Fruit fly (Drosophila melanogaster) whole organism, embryonic: ENCODE results near the gene EMC5.
A peak's percentile ranks its signal among the peaks of the same experiment; 100 is the strongest.

Experiments
- Bteb2 ChIP-seq: fragments of 200-800 bp; sonication (Bioruptor generic); optimal IDR thresholded peaks from 2 replicates; lab custom pipeline; 2016; ENCODE audit warnings: missing biosample characterization, missing genetic modification characterization
- CG10321 ChIP-seq: fragments of 200-800 bp; sonication (Bioruptor generic); IDR thresholded peaks from 2 replicates; pipeline ENCODE4 v1.3.6; 2022; ENCODE audit warnings: missing biosample characterization, missing genetic modification characterization
- CG10543 ChIP-seq: fragments of 200-800 bp; sonication (Bioruptor generic); optimal IDR thresholded peaks from 3 replicates; lab custom pipeline; 2017; ENCODE audit warnings: missing biosample characterization, mild to moderate bottlenecking, missing genetic modification characterization, moderate library complexity
- CG10565 ChIP-seq: fragments of 200-800 bp; sonication (Bioruptor generic); optimal IDR thresholded peaks from 3 replicates; lab custom pipeline; 2016; ENCODE audit warnings: missing biosample characterization, mild to moderate bottlenecking, missing genetic modification characterization
- CG10979 ChIP-seq: fragments of 200-800 bp; sonication (Bioruptor generic); optimal IDR thresholded peaks from 2 replicates; lab custom pipeline; 2018; ENCODE audit warnings: missing biosample characterization, mild to moderate bottlenecking, missing genetic modification characterization, moderate library complexity
- CG11093 ChIP-seq: fragments of 200-800 bp; sonication (Bioruptor generic); IDR thresholded peaks from 3 replicates; pipeline ENCODE4 v1.3.6; 2022; ENCODE audit warnings: missing biosample characterization, missing genetic modification characterization
- CG11560 ChIP-seq: fragments of 200-800 bp; sonication (Bioruptor generic); IDR thresholded peaks from 3 replicates; pipeline ENCODE4 v1.3.6; 2022; ENCODE audit warnings: missing biosample characterization, missing genetic modification characterization
- CG12155 ChIP-seq: fragments of 200-800 bp; sonication (Bioruptor generic); optimal IDR thresholded peaks from 3 replicates; lab custom pipeline; 2016; ENCODE audit warnings: missing biosample characterization, missing genetic modification characterization
- CG12769 ChIP-seq: fragments of 200-800 bp; sonication (Bioruptor generic); optimal IDR thresholded peaks from 2 replicates; lab custom pipeline; 2019; ENCODE audit warnings: missing biosample characterization, mild to moderate bottlenecking, missing genetic modification characterization, moderate library complexity
- CG13123 ChIP-seq: fragments of 200-800 bp; sonication (Bioruptor generic); optimal IDR thresholded peaks from 2 replicates; lab custom pipeline; 2016; ENCODE audit warnings: missing biosample characterization, missing genetic modification characterization
- CG13775 ChIP-seq: fragments of 200-800 bp; sonication (Bioruptor generic); optimal IDR thresholded peaks from 3 replicates; lab custom pipeline; 2017; ENCODE audit warnings: missing biosample characterization, mild to moderate bottlenecking, missing genetic modification characterization
- CG1602 ChIP-seq: fragments of 200-800 bp; sonication (Bioruptor generic); optimal IDR thresholded peaks from 3 replicates; lab custom pipeline; 2016; ENCODE audit warnings: missing biosample characterization, missing genetic modification characterization
- CG16863 ChIP-seq: fragments of 200-800 bp; sonication (Bioruptor generic); optimal IDR thresholded peaks from 3 replicates; lab custom pipeline; 2016; ENCODE audit warnings: missing biosample characterization, missing genetic modification characterization
- CG18599 ChIP-seq: fragments of 200-800 bp; sonication (Bioruptor generic); optimal IDR thresholded peaks from 3 replicates; lab custom pipeline; 2017; ENCODE audit warnings: missing biosample characterization, missing genetic modification characterization, mild to moderate bottlenecking, moderate library complexity, missing genetic modification reagents
- CG3163 ChIP-seq: fragments of 200-800 bp; sonication (Bioruptor generic); optimal IDR thresholded peaks from 3 replicates; lab custom pipeline; 2016; ENCODE audit warnings: missing biosample characterization, missing genetic modification characterization
- CG33213 ChIP-seq: fragments of 200-800 bp; sonication (Bioruptor generic); optimal IDR thresholded peaks from 3 replicates; lab custom pipeline; 2016; ENCODE audit warnings: missing biosample characterization, missing genetic modification characterization
- CG4404 ChIP-seq: fragments of 200-800 bp; sonication (Bioruptor generic); IDR thresholded peaks from 2 replicates; pipeline ENCODE4 v1.3.6; 2022; ENCODE audit warnings: missing biosample characterization, missing genetic modification characterization
- CG4424 ChIP-seq: fragments of 200-800 bp; sonication (Bioruptor generic); optimal IDR thresholded peaks from 3 replicates; lab custom pipeline; 2016; ENCODE audit warnings: missing biosample characterization, missing genetic modification characterization
- CG4617 ChIP-seq: fragments of 200-800 bp; sonication (Bioruptor generic); optimal IDR thresholded peaks from 3 replicates; lab custom pipeline; 2016; ENCODE audit warnings: missing biosample characterization, missing genetic modification characterization, borderline replicate concordance
- CG6175 ChIP-seq: fragments of 200-800 bp; sonication (Bioruptor generic); IDR thresholded peaks from 3 replicates; pipeline ENCODE4 v1.3.6; 2022; ENCODE audit warnings: missing biosample characterization, missing genetic modification characterization
- CG7786 ChIP-seq: fragments of 200-800 bp; sonication (Bioruptor generic); optimal IDR thresholded peaks from 2 replicates; lab custom pipeline; 2016; ENCODE audit warnings: missing biosample characterization, missing genetic modification characterization
- CG8359 ChIP-seq: fragments of 200-800 bp; sonication (Bioruptor generic); optimal IDR thresholded peaks from 2 replicates; lab custom pipeline; 2017; ENCODE audit warnings: missing biosample characterization, mild to moderate bottlenecking, missing genetic modification characterization, borderline replicate concordance
- CG9797 ChIP-seq: fragments of 200-800 bp; sonication (Bioruptor generic); optimal IDR thresholded peaks from 3 replicates; lab custom pipeline; 2018; ENCODE audit warnings: missing biosample characterization, mild to moderate bottlenecking, missing genetic modification characterization
- CG9932 ChIP-seq: fragments of 200-800 bp; sonication (Bioruptor generic); IDR thresholded peaks from 2 replicates; pipeline ENCODE4 v1.3.6; 2022; ENCODE audit warnings: missing biosample characterization, missing genetic modification characterization
- Dref ChIP-seq: fragments of 200-800 bp; sonication (Bioruptor generic); IDR thresholded peaks from 2 replicates; pipeline ENCODE4 v1.3.6; 2022; ENCODE audit warnings: missing biosample characterization, missing genetic modification characterization
- Ets97D ChIP-seq: fragments of 200-800 bp; sonication (Bioruptor generic); optimal IDR thresholded peaks from 3 replicates; lab custom pipeline; 2016; ENCODE audit warnings: missing biosample characterization, missing genetic modification characterization
- Hmr ChIP-seq: fragments of 200-800 bp; sonication (Bioruptor generic); optimal IDR thresholded peaks from 3 replicates; lab custom pipeline; 2017; ENCODE audit warnings: mild to moderate bottlenecking, missing biosample characterization, missing genetic modification reagents, missing genetic modification characterization
- Kr ChIP-seq: fragments of 200-800 bp; sonication (Bioruptor generic); optimal IDR thresholded peaks from 2 replicates; lab custom pipeline; 2017; ENCODE audit warnings: missing biosample characterization, mild to moderate bottlenecking, missing genetic modification characterization
- MBD-R2 ChIP-seq: fragments of 200-800 bp; sonication (Bioruptor generic); IDR thresholded peaks from 2 replicates; pipeline ENCODE4 v1.3.6; 2022; ENCODE audit warnings: missing biosample characterization, missing genetic modification characterization
- Ptx1 ChIP-seq: fragments of 200-800 bp; sonication (Bioruptor generic); IDR thresholded peaks from 2 replicates; pipeline ENCODE4 v1.3.6; 2022; ENCODE audit warnings: missing biosample characterization, missing genetic modification characterization
- Sox102F ChIP-seq: fragments of 200-800 bp; sonication (Bioruptor generic); optimal IDR thresholded peaks from 2 replicates; lab custom pipeline; 2018; ENCODE audit warnings: missing biosample characterization, mild to moderate bottlenecking, missing genetic modification characterization, moderate library complexity
- TFAM ChIP-seq: fragments of 200-800 bp; sonication (Bioruptor generic); optimal IDR thresholded peaks from 2 replicates; lab custom pipeline; 2017; ENCODE audit warnings: missing biosample characterization, missing genetic modification characterization, inconsistent platforms
- caup ChIP-seq: fragments of 200-800 bp; sonication (Bioruptor generic); optimal IDR thresholded peaks from 3 replicates; lab custom pipeline; 2017; ENCODE audit warnings: missing biosample characterization, mild to moderate bottlenecking, missing genetic modification characterization, moderate library complexity; ENCODE audit not compliant: severe bottlenecking
- chinmo ChIP-seq: fragments of 200-800 bp; sonication (Bioruptor generic); IDR thresholded peaks from 4 replicates; pipeline ENCODE4 v1.3.6; 2022; ENCODE audit warnings: missing biosample characterization, missing genetic modification characterization; ENCODE audit not compliant: partially characterized antibody
- dm ChIP-seq: fragments of 200-800 bp; sonication (Bioruptor generic); optimal IDR thresholded peaks from 3 replicates; lab custom pipeline; 2016; ENCODE audit warnings: missing biosample characterization, missing genetic modification characterization
- emc ChIP-seq: fragments of 200-800 bp; sonication (Bioruptor generic); optimal IDR thresholded peaks from 2 replicates; lab custom pipeline; 2016; ENCODE audit warnings: missing biosample characterization, missing genetic modification characterization
- fru ChIP-seq: fragments of >200 bp; optimal IDR thresholded peaks from 2 replicates; lab custom pipeline; 2017
- grn ChIP-seq: fragments of 200-800 bp; sonication (Bioruptor generic); optimal IDR thresholded peaks from 3 replicates; lab custom pipeline; 2017; ENCODE audit warnings: missing biosample characterization, missing genetic modification characterization
- gsb ChIP-seq: fragments of 200-800 bp; sonication (Bioruptor generic); IDR thresholded peaks from 2 replicates; pipeline ENCODE4 v1.3.6; 2022; ENCODE audit warnings: missing biosample characterization, missing genetic modification characterization
- insv ChIP-seq, 2 experiments: fragments of 200-800 bp; sonication (Bioruptor generic); optimal IDR thresholded peaks; 3 replicates each; lab custom pipeline; 2016 to 2018; ENCODE audit warnings: missing biosample characterization in 2 of 2, missing genetic modification characterization in 2 of 2
- luna ChIP-seq: fragments of 200-800 bp; sonication (Bioruptor generic); optimal IDR thresholded peaks from 2 replicates; lab custom pipeline; 2016; ENCODE audit warnings: missing biosample characterization, missing genetic modification characterization
- nmo ChIP-seq: fragments of 200-800 bp; sonication (Bioruptor generic); optimal IDR thresholded peaks from 2 replicates; lab custom pipeline; 2018; ENCODE audit warnings: missing biosample characterization, mild to moderate bottlenecking, missing genetic modification characterization, moderate library complexity
- onecut ChIP-seq: fragments of 200-800 bp; sonication (Bioruptor generic); IDR thresholded peaks from 2 replicates; pipeline ENCODE4 v1.3.6; 2022; ENCODE audit warnings: missing biosample characterization, missing genetic modification characterization
- sd ChIP-seq: fragments of 200-800 bp; sonication (Bioruptor generic); optimal IDR thresholded peaks from 3 replicates; lab custom pipeline; 2018; ENCODE audit warnings: missing biosample characterization, mild to moderate bottlenecking, missing genetic modification characterization, moderate library complexity
- sens-2 ChIP-seq: fragments of 200-800 bp; sonication (Bioruptor generic); IDR thresholded peaks from 2 replicates; pipeline ENCODE4 v1.3.6; 2022; ENCODE audit warnings: missing biosample characterization, missing genetic modification characterization
- slou ChIP-seq: fragments of 200-800 bp; sonication (Bioruptor generic); optimal IDR thresholded peaks from 3 replicates; lab custom pipeline; 2016; ENCODE audit warnings: missing biosample characterization, missing genetic modification characterization
- slp2 ChIP-seq: fragments of 200-800 bp; sonication (Bioruptor generic); optimal IDR thresholded peaks from 2 replicates; lab custom pipeline; 2016; ENCODE audit warnings: missing biosample characterization, missing genetic modification characterization
- ssp ChIP-seq: fragments of 200-800 bp; sonication (Bioruptor generic); IDR thresholded peaks from 2 replicates; pipeline ENCODE4 v1.3.6; 2022; ENCODE audit warnings: missing biosample characterization, missing genetic modification characterization
- stc ChIP-seq: fragments of 200-800 bp; sonication (Bioruptor generic); IDR thresholded peaks from 2 replicates; pipeline ENCODE4 v1.3.6; 2022; ENCODE audit warnings: missing biosample characterization, missing genetic modification characterization
- trem ChIP-seq: fragments of 200-800 bp; optimal IDR thresholded peaks from 3 replicates; lab custom pipeline; 2019; ENCODE audit warnings: missing biosample characterization, mild to moderate bottlenecking, missing genetic modification characterization, moderate library complexity

Gene EMC5

dm6 chr2L:18968370-18969105 is 19.0 kb upstream of the EMC5 start, which contains the start of the genes Nak and Tango6 (continued):
- no peak for TF ChIP-seq stc (GFP tag; lab: Robert Waterston, UW)
- 0 out of 2 replicates have a peak, but pooled peaks have one; percentile 26 for TF ChIP-seq Ptx1 (GFP tag; lab: Robert Waterston, UW)
- TF ChIP-seq Hmr = peak; percentile 33
- peak; percentile 27; the same call in 1 of the 2 replicates for TF ChIP-seq CG10321 (GFP tag; lab: Robert Waterston, UW)
- peak; percentile 64 for TF ChIP-seq Ets97D (GFP tag; lab: Kevin White, UChicago)
- no peak for TF ChIP-seq CG8359 (GFP tag; lab: Kevin White, UChicago)
- TF ChIP-seq CG13123 (GFP tag; lab: Kevin White, UChicago) = no peak
- peak; percentile 9 for TF ChIP-seq CG18599 (GFP tag; lab: Kevin White, UChicago)
- no peak for TF ChIP-seq emc
- TF ChIP-seq CG33213 (GFP tag; lab: Kevin White, UChicago) = peak; percentile 65
- peak; percentile 85 for TF ChIP-seq trem (tag; lab: Kevin White, UChicago)
- no peak for TF ChIP-seq Kr (GFP tag; lab: Kevin White, UChicago)
- no peak for TF ChIP-seq CG12769 (tag; lab: Kevin White, UChicago)
- TF ChIP-seq CG6175 (GFP tag; lab: Robert Waterston, UW) = no peak
- TF ChIP-seq CG7786 = peak; percentile 2
- TF ChIP-seq nmo (GFP tag; lab: Kevin White, UChicago) = peak; percentile 81
- no peak for TF ChIP-seq slou (GFP tag; lab: Kevin White, UChicago)
- TF ChIP-seq CG10979 (tag; lab: Kevin White, UChicago) = no peak
- peak; percentile 27 for TF ChIP-seq CG12155 (GFP tag; lab: Kevin White, UChicago)
- no peak for TF ChIP-seq CG11560 (tag; lab: Robert Waterston, UW)
- peak; percentile 11 for TF ChIP-seq CG1602 (GFP tag; lab: Kevin White, UChicago)
- TF ChIP-seq TFAM (GFP tag; lab: Kevin White, UChicago) = no peak
- TF ChIP-seq ssp = no peak
- no peak for TF ChIP-seq Sox102F (GFP tag; lab: Kevin White, UChicago)
- TF ChIP-seq CG4424 = peak; percentile 26
- peak; percentile 77 for TF ChIP-seq CG4617
- TF ChIP-seq Dref (GFP tag; lab: Robert Waterston, UW) = peak; percentile 73
- TF ChIP-seq CG10543 (GFP tag; lab: Kevin White, UChicago) = no peak
- peak; percentile 62 for TF ChIP-seq CG13775 (GFP tag; lab: Kevin White, UChicago)
- TF ChIP-seq CG9932 (GFP tag; lab: Robert Waterston, UW) = peak; percentile 50
- no peak for TF ChIP-seq caup (GFP tag; lab: Kevin White, UChicago)
- TF ChIP-seq CG11093 (GFP tag; lab: Robert Waterston, UW) = no peak
- no peak for TF ChIP-seq CG4404 (GFP tag; lab: Robert Waterston, UW)
- no peak for TF ChIP-seq slp2 (GFP tag; lab: Kevin White, UChicago)
- TF ChIP-seq Bteb2 (GFP tag; lab: Kevin White, UChicago) = peak; percentile 31
- peak; percentile 48; the same call in 1 of the 2 replicates for TF ChIP-seq MBD-R2
- TF ChIP-seq grn (GFP tag; lab: Kevin White, UChicago) = peak; percentile 33
- TF ChIP-seq dm (GFP tag; lab: Kevin White, UChicago) = peak; percentile 55
- TF ChIP-seq onecut (GFP tag; lab: Robert Waterston, UW) = peak; percentile 26; the same call in 1 of the 2 replicates
- peak; percentile 0 for TF ChIP-seq CG16863 (GFP tag; lab: Kevin White, UChicago)
- no peak for TF ChIP-seq CG10565
- TF ChIP-seq sd (tag; lab: Kevin White, UChicago) = peak; percentile 36
- no peak for TF ChIP-seq sens-2
- no peak for TF ChIP-seq fru (lab: Kevin White, UChicago)
- TF ChIP-seq luna = peak; percentile 9
- peak in 1 of 2 experiments; percentile 16 for TF ChIP-seq insv (GFP tag; optimal IDR thresholded peaks at IDR 0.05; lab: Kevin White, UChicago)
- TF ChIP-seq CG3163 (GFP tag; lab: Kevin White, UChicago) = peak; percentile 4
- TF ChIP-seq CG9797 (GFP tag; lab: Kevin White, UChicago) = peak; percentile 92
- TF ChIP-seq gsb (GFP tag; lab: Robert Waterston, UW) = no peak
- peak; percentile 98 for TF ChIP-seq chinmo (GFP tag; lab: Robert Waterston, UW)
